Fruit fly (Drosophila melanogaster): Measurements from ENCODE around the gene RfC4.
A peak's percentile ranks its signal among the peaks of the same experiment; 100 is the strongest.

RfC4 gene

dm6 chr3L:4135857-4136256, at the start of gene RfC4:
RfC4 (minus strand) TSS chr3L:4136038.
- TF ChIP-seq fd96Ca (GFP tag; IDR thresholded peaks at IDR 0.05) (no peak), CG10348 (GFP tag; IDR thresholded peaks at IDR 0.05) (no peak), rn (GFP tag; IDR thresholded peaks at IDR 0.05) (no peak), CG13204 (GFP tag; optimal IDR thresholded peaks at IDR 0.05) (no peak), Snoo (tag; optimal IDR thresholded peaks at IDR 0.05) (no peak)

- no peak for TF ChIP-seq CG14655 (GFP tag; optimal IDR thresholded peaks at IDR 0.05)
- 0 out of 2 replicates have a peak, but pooled peaks have one; percentile 27 for TF ChIP-seq CG12605 (GFP tag; IDR thresholded peaks at IDR 0.05)
Measured at dm6 chr3L:4185259-4185658, 49.4 kb upstream of the RfC4 start.

- TF ChIP-seq CG32121 (GFP tag; IDR thresholded peaks at IDR 0.05) (no peak), CG13204 (GFP tag; optimal IDR thresholded peaks at IDR 0.05) (no peak), Ets98B (GFP tag; IDR thresholded peaks at IDR 0.05) (no peak), Pif1B (GFP tag; optimal IDR thresholded peaks at IDR 0.05) (no peak), CG4496 (GFP tag; IDR thresholded peaks at IDR 0.05) (no peak), CG34367 (tag; optimal IDR thresholded peaks at IDR 0.05) (no peak), rn (GFP tag; IDR thresholded peaks at IDR 0.05) (no peak), Pif1A (GFP tag; optimal IDR thresholded peaks at IDR 0.05) (no peak), CG15710 (tag; optimal IDR thresholded peaks at IDR 0.05) (no peak), D1 (tag; optimal IDR thresholded peaks at IDR 0.05) (no peak), EcR (GFP tag; optimal IDR thresholded peaks at IDR 0.05) (no peak), CG9948 (tag; optimal IDR thresholded peaks at IDR 0.05) (no peak), CG17806 (tag; optimal IDR thresholded peaks at IDR 0.05) (no peak), Snoo (tag; optimal IDR thresholded peaks at IDR 0.05) (no peak), CG8301 (tag; optimal IDR thresholded peaks at IDR 0.05) (no peak), fd96Ca (GFP tag; IDR thresholded peaks at IDR 0.05) (no peak), CG8159 (tag; optimal IDR thresholded peaks at IDR 0.05) (no peak)
Measured at dm6 chr3L:4184563-4184962, 48.7 kb upstream of the RfC4 start, which contains the start of gene Teh3. Teh3 (minus strand) TSS chr3L:4184663.

dm6 chr3L:4177981-4178562, 42.2 kb upstream of the RfC4 start, which contains the start of gene Teh4:
Teh4 (minus strand) TSS chr3L:4178270.
- TF ChIP-seq CG12605 (GFP tag; IDR thresholded peaks at IDR 0.05) = no peak
- TF ChIP-seq CG14655 (GFP tag; optimal IDR thresholded peaks at IDR 0.05) = peak; percentile 62
- peak; percentile 51; the same call in 2 of the 3 replicates for TF ChIP-seq CG4496 (GFP tag; IDR thresholded peaks at IDR 0.05)
- TF ChIP-seq fd96Ca (GFP tag; IDR thresholded peaks at IDR 0.05) = no peak
- TF ChIP-seq CG15710 (tag; optimal IDR thresholded peaks at IDR 0.05) = no peak
- no peak for TF ChIP-seq CG9948 (tag; optimal IDR thresholded peaks at IDR 0.05)
- TF ChIP-seq CG8159 (tag; optimal IDR thresholded peaks at IDR 0.05) = peak; percentile 47

dm6 chr3L:4173584-4173983, 37.7 kb upstream of the RfC4 start, which contains the start of gene CG18675:
CG18675 (plus strand) TSS chr3L:4173884.
- TF ChIP-seq CG4496 (GFP tag; IDR thresholded peaks at IDR 0.05) (no peak), CG12605 (GFP tag; IDR thresholded peaks at IDR 0.05) (no peak), CG13204 (GFP tag; optimal IDR thresholded peaks at IDR 0.05) (no peak), rn (GFP tag; IDR thresholded peaks at IDR 0.05) (no peak), gl (tag; optimal IDR thresholded peaks at IDR 0.05) (no peak), CG17806 (tag; optimal IDR thresholded peaks at IDR 0.05) (no peak), CG32121 (GFP tag; IDR thresholded peaks at IDR 0.05) (no peak), CG34367 (tag; optimal IDR thresholded peaks at IDR 0.05) (no peak), CG8159 (tag; optimal IDR thresholded peaks at IDR 0.05) (no peak), Pif1A (GFP tag; optimal IDR thresholded peaks at IDR 0.05) (no peak), Pif1B (GFP tag; optimal IDR thresholded peaks at IDR 0.05) (no peak), EcR (GFP tag; optimal IDR thresholded peaks at IDR 0.05) (no peak), CG9948 (tag; optimal IDR thresholded peaks at IDR 0.05) (no peak), CG8301 (tag; optimal IDR thresholded peaks at IDR 0.05) (no peak), CG14655 (GFP tag; optimal IDR thresholded peaks at IDR 0.05) (no peak), CG10348 (GFP tag; IDR thresholded peaks at IDR 0.05) (no peak), CG15710 (tag; optimal IDR thresholded peaks at IDR 0.05) (no peak), fd96Ca (GFP tag; IDR thresholded peaks at IDR 0.05) (no peak), Snoo (tag; optimal IDR thresholded peaks at IDR 0.05) (no peak), Ets98B (GFP tag; IDR thresholded peaks at IDR 0.05) (no peak)

- TF ChIP-seq CG9948 (tag; optimal IDR thresholded peaks at IDR 0.05) = peak; percentile 39
- TF ChIP-seq CG32121 (GFP tag; IDR thresholded peaks at IDR 0.05) = 0 out of 2 replicates have a peak, but pooled peaks have one; percentile 23
- TF ChIP-seq CG15710 (tag; optimal IDR thresholded peaks at IDR 0.05) = peak; percentile 4
- no peak for TF ChIP-seq CG12605 (GFP tag; IDR thresholded peaks at IDR 0.05)
- no peak for TF ChIP-seq rn (GFP tag; IDR thresholded peaks at IDR 0.05)
- TF ChIP-seq gl (tag; optimal IDR thresholded peaks at IDR 0.05) = peak; percentile 18
- TF ChIP-seq D1 (tag; optimal IDR thresholded peaks at IDR 0.05) = peak; percentile 91
- TF ChIP-seq CG34367 (tag; optimal IDR thresholded peaks at IDR 0.05) = no peak
- TF ChIP-seq CG8301 (tag; optimal IDR thresholded peaks at IDR 0.05) = no peak
- TF ChIP-seq CG8159 (tag; optimal IDR thresholded peaks at IDR 0.05) = peak; percentile 43
- TF ChIP-seq Pif1B (GFP tag; optimal IDR thresholded peaks at IDR 0.05) = no peak
- TF ChIP-seq Pif1A (GFP tag; optimal IDR thresholded peaks at IDR 0.05) = peak; percentile 15
- TF ChIP-seq CG17806 (tag; optimal IDR thresholded peaks at IDR 0.05) = peak; percentile 16
- 0 out of 3 replicates have a peak, but pooled peaks have one; percentile 50 for TF ChIP-seq fd96Ca (GFP tag; IDR thresholded peaks at IDR 0.05)
Measured at dm6 chr3L:4169957-4170651, 34.3 kb upstream of the RfC4 start, which contains the start of gene Ero1L. Ero1L (plus strand) TSS chr3L:4170404.
